Fruit fly (Drosophila melanogaster) whole organism, embryonic: ENCODE data around the gene CG14961.
A peak's percentile ranks its signal among the peaks of the same experiment; 100 is the strongest.

Source experiments
- Asciz ChIP-seq: fragments of 200-800 bp; sonication (Bioruptor generic); optimal IDR thresholded peaks from 2 replicates; lab custom pipeline; 2017; ENCODE audit warnings: missing biosample characterization, mild to moderate bottlenecking, missing genetic modification characterization, missing genetic modification reagents
- Bteb2 ChIP-seq: fragments of 200-800 bp; sonication (Bioruptor generic); optimal IDR thresholded peaks from 2 replicates; lab custom pipeline; 2016; ENCODE audit warnings: missing biosample characterization, missing genetic modification characterization
- CG10267 ChIP-seq: fragments of 200-800 bp; sonication (Bioruptor generic); optimal IDR thresholded peaks from 2 replicates; lab custom pipeline; 2018; ENCODE audit warnings: missing biosample characterization, mild to moderate bottlenecking, missing genetic modification characterization, moderate library complexity
- CG11723 ChIP-seq: fragments of 200-800 bp; sonication (Bioruptor generic); optimal IDR thresholded peaks from 2 replicates; lab custom pipeline; 2017; ENCODE audit warnings: missing biosample characterization, mild to moderate bottlenecking, missing genetic modification characterization
- CG12071 ChIP-seq: fragments of 200-800 bp; sonication (Bioruptor generic); optimal IDR thresholded peaks from 3 replicates; lab custom pipeline; 2018; ENCODE audit warnings: missing biosample characterization, mild to moderate bottlenecking, missing genetic modification characterization
- CG13894 ChIP-seq: fragments of 200-800 bp; sonication (Bioruptor generic); optimal IDR thresholded peaks from 3 replicates; lab custom pipeline; 2018; ENCODE audit warnings: missing biosample characterization, mild to moderate bottlenecking, missing genetic modification characterization, moderate library complexity
- CG15601 ChIP-seq: fragments of 200-800 bp; sonication (Bioruptor generic); optimal IDR thresholded peaks from 3 replicates; lab custom pipeline; 2019; ENCODE audit warnings: missing biosample characterization, mild to moderate bottlenecking, missing genetic modification characterization, moderate library complexity
- CG1602 ChIP-seq: fragments of 200-800 bp; sonication (Bioruptor generic); optimal IDR thresholded peaks from 3 replicates; lab custom pipeline; 2016; ENCODE audit warnings: missing biosample characterization, missing genetic modification characterization
- CG1603 ChIP-seq: fragments of 200-800 bp; sonication (Bioruptor generic); optimal IDR thresholded peaks from 2 replicates; lab custom pipeline; 2019; ENCODE audit warnings: missing biosample characterization, mild to moderate bottlenecking, missing genetic modification characterization, moderate library complexity
- CG17186 ChIP-seq: fragments of 200-800 bp; sonication (Bioruptor generic); optimal IDR thresholded peaks from 3 replicates; lab custom pipeline; 2017; ENCODE audit warnings: missing biosample characterization, missing genetic modification reagents, missing genetic modification characterization
- CG17328 ChIP-seq: fragments of 200-800 bp; sonication (Bioruptor generic); IDR thresholded peaks from 2 replicates; pipeline ENCODE4 v1.3.6; 2022; ENCODE audit warnings: missing biosample characterization, missing genetic modification characterization
- CG1792 ChIP-seq: fragments of 200-800 bp; sonication (Bioruptor generic); optimal IDR thresholded peaks from 2 replicates; lab custom pipeline; 2016; ENCODE audit warnings: missing biosample characterization, missing genetic modification characterization
- CG3065 ChIP-seq: fragments of 200-800 bp; sonication (Bioruptor generic); optimal IDR thresholded peaks from 2 replicates; lab custom pipeline; 2016; ENCODE audit warnings: missing biosample characterization, missing genetic modification characterization
- CG31365 ChIP-seq: fragments of 200-800 bp; sonication (Bioruptor generic); optimal IDR thresholded peaks from 2 replicates; lab custom pipeline; 2018; ENCODE audit warnings: missing biosample characterization, mild to moderate bottlenecking, missing genetic modification characterization
- CG34224 ChIP-seq: fragments of 200-800 bp; sonication (Bioruptor generic); IDR thresholded peaks from 3 replicates; pipeline ENCODE4 v1.3.6; 2022; ENCODE audit warnings: missing biosample characterization, missing genetic modification characterization; ENCODE audit not compliant: partially characterized antibody
- CG34422 ChIP-seq: fragments of 200-800 bp; sonication (Bioruptor generic); IDR thresholded peaks from 3 replicates; pipeline ENCODE4 v1.3.6; 2022; ENCODE audit warnings: missing biosample characterization, missing genetic modification characterization
- CG4707 ChIP-seq: fragments of 200-800 bp; sonication (Bioruptor generic); optimal IDR thresholded peaks from 2 replicates; lab custom pipeline; 2018; ENCODE audit warnings: missing biosample characterization, mild to moderate bottlenecking, missing genetic modification characterization, moderate library complexity
- CG6683 ChIP-seq: fragments of 200-800 bp; sonication (Bioruptor generic); optimal IDR thresholded peaks from 2 replicates; lab custom pipeline; 2017; ENCODE audit warnings: missing biosample characterization, mild to moderate bottlenecking, missing genetic modification characterization, missing genetic modification reagents
- CG6791 ChIP-seq: fragments of 200-800 bp; sonication (Bioruptor generic); IDR thresholded peaks from 3 replicates; pipeline ENCODE4 v1.3.6; 2022; ENCODE audit warnings: missing biosample characterization, missing genetic modification characterization; ENCODE audit not compliant: partially characterized antibody
- CG7928 ChIP-seq: fragments of 200-800 bp; sonication (Bioruptor generic); optimal IDR thresholded peaks from 2 replicates; lab custom pipeline; 2017; ENCODE audit warnings: missing biosample characterization, mild to moderate bottlenecking, missing genetic modification characterization
- CG9215 ChIP-seq: fragments of 200-800 bp; sonication (Bioruptor generic); IDR thresholded peaks from 2 replicates; pipeline ENCODE4 v1.3.6; 2022; ENCODE audit warnings: missing biosample characterization, missing genetic modification characterization
- Camta ChIP-seq: fragments of 200-800 bp; sonication (Bioruptor generic); optimal IDR thresholded peaks from 2 replicates; lab custom pipeline; 2016; ENCODE audit warnings: missing biosample characterization, missing genetic modification characterization
- Dbx ChIP-seq: fragments of 200-800 bp; sonication (Bioruptor generic); IDR thresholded peaks from 3 replicates; pipeline ENCODE4 v1.3.6; 2022; ENCODE audit warnings: missing biosample characterization, missing genetic modification characterization
- Dek ChIP-seq: fragments of 200-800 bp; sonication (Bioruptor generic); optimal IDR thresholded peaks from 3 replicates; lab custom pipeline; 2019; ENCODE audit warnings: missing biosample characterization, mild to moderate bottlenecking, missing genetic modification characterization, moderate library complexity
- Dll ChIP-seq: fragments of 200-800 bp; sonication (Bioruptor generic); IDR thresholded peaks from 4 replicates; pipeline ENCODE4 v1.3.6; 2022; ENCODE audit warnings: missing biosample characterization, missing genetic modification characterization; ENCODE audit not compliant: partially characterized antibody
- Eip74EF ChIP-seq, 2 experiments: fragments of 200-800 bp in 1 of 2; fragments of >200 bp in 1 of 2; sonication (Bioruptor generic) in 1 of 2; optimal IDR thresholded peaks; 2 replicates each; lab custom pipeline; 2017 to 2019; ENCODE audit warnings: missing biosample characterization in 2 of 2, missing genetic modification characterization in 2 of 2, mild to moderate bottlenecking in 1 of 2, moderate library complexity in 1 of 2
- Ets65A ChIP-seq: fragments of 200-800 bp; sonication (Bioruptor generic); peaks from one replicate; lab custom pipeline; 2016; ENCODE audit warnings: missing biosample characterization, missing genetic modification characterization
- MTF-1 ChIP-seq: fragments of 200-800 bp; sonication (Bioruptor generic); optimal IDR thresholded peaks from 2 replicates; lab custom pipeline; 2018; ENCODE audit warnings: missing biosample characterization, mild to moderate bottlenecking, missing genetic modification characterization, borderline replicate concordance
- Med ChIP-seq: fragments of 200-800 bp; sonication (Bioruptor generic); peaks from one replicate; lab custom pipeline; 2016; ENCODE audit warnings: missing biosample characterization, missing genetic modification characterization, mild to moderate bottlenecking, inconsistent platforms, moderate library complexity
- Poxn ChIP-seq: fragments of 200-800 bp; sonication (Bioruptor generic); IDR thresholded peaks from 2 replicates; pipeline ENCODE4 v1.3.6; 2022; ENCODE audit warnings: missing biosample characterization, missing genetic modification characterization
- Sin3A ChIP-seq: fragments of >200 bp; optimal IDR thresholded peaks from 2 replicates; lab custom pipeline; 2018
- ara ChIP-seq: fragments of 200-800 bp; sonication (Bioruptor generic); IDR thresholded peaks from 2 replicates; pipeline ENCODE4 v1.3.6; 2022; ENCODE audit warnings: missing biosample characterization, missing genetic modification characterization
- cato ChIP-seq: fragments of 200-800 bp; sonication (Bioruptor generic); optimal IDR thresholded peaks from 2 replicates; lab custom pipeline; 2016; ENCODE audit warnings: missing biosample characterization, missing genetic modification characterization, borderline replicate concordance
- corto ChIP-seq: fragments of 200-800 bp; sonication (Bioruptor generic); optimal IDR thresholded peaks from 2 replicates; lab custom pipeline; 2016; ENCODE audit warnings: missing biosample characterization, mild to moderate bottlenecking, missing genetic modification characterization, moderate library complexity
- dan ChIP-seq: fragments of 200-800 bp; sonication (Bioruptor generic); IDR thresholded peaks from 2 replicates; pipeline ENCODE4 v1.3.6; 2022; ENCODE audit warnings: missing biosample characterization, missing genetic modification characterization
- dati ChIP-seq: fragments of 200-800 bp; sonication (Bioruptor generic); IDR thresholded peaks from 2 replicates; pipeline ENCODE4 v1.3.6; 2022; ENCODE audit warnings: missing biosample characterization, missing genetic modification characterization
- dysf ChIP-seq: fragments of 200-800 bp; sonication (Bioruptor generic); IDR thresholded peaks from 3 replicates; pipeline ENCODE4 v1.3.6; 2022; ENCODE audit warnings: missing biosample characterization, missing genetic modification characterization
- eve ChIP-seq, 2 experiments: fragments of >200 bp; optimal IDR thresholded peaks; 2 replicates each; lab custom pipeline; 2017; ENCODE audit warnings: missing biosample characterization in 2 of 2, missing genetic modification characterization in 2 of 2
- gem ChIP-seq: fragments of 200-800 bp; sonication (Bioruptor generic); optimal IDR thresholded peaks from 2 replicates; lab custom pipeline; 2019; ENCODE audit warnings: missing biosample characterization, mild to moderate bottlenecking, missing genetic modification characterization, moderate library complexity
- jumu ChIP-seq: fragments of 200-800 bp; sonication (Bioruptor generic); optimal IDR thresholded peaks from 3 replicates; lab custom pipeline; 2016; ENCODE audit warnings: missing biosample characterization, missing genetic modification characterization
- klu ChIP-seq: fragments of 200-800 bp; sonication (Bioruptor generic); IDR thresholded peaks from 2 replicates; pipeline ENCODE4 v1.3.6; 2022; ENCODE audit warnings: missing biosample characterization, missing genetic modification characterization
- otp ChIP-seq: fragments of 200-800 bp; sonication (Bioruptor generic); IDR thresholded peaks from 3 replicates; pipeline ENCODE4, ENCODE4 v1.3.6; 2022; ENCODE audit warnings: missing biosample characterization, missing genetic modification characterization
- p53 ChIP-seq: fragments of 200-800 bp; sonication (Bioruptor generic); optimal IDR thresholded peaks from 2 replicates; lab custom pipeline; 2016; ENCODE audit warnings: missing biosample characterization, missing genetic modification characterization
- peb ChIP-seq: fragments of 200-800 bp; sonication (Bioruptor generic); IDR thresholded peaks from 2 replicates; pipeline ENCODE4 v1.3.6; 2022; ENCODE audit warnings: missing biosample characterization, missing genetic modification characterization
- pfk ChIP-seq: fragments of 200-800 bp; sonication (Bioruptor generic); optimal IDR thresholded peaks from 2 replicates; lab custom pipeline; 2018; ENCODE audit warnings: missing biosample characterization, mild to moderate bottlenecking, missing genetic modification characterization, moderate library complexity
- scrt ChIP-seq: fragments of 200-800 bp; sonication (Bioruptor generic); optimal IDR thresholded peaks from 2 replicates; lab custom pipeline; 2018; ENCODE audit warnings: missing biosample characterization, mild to moderate bottlenecking, missing genetic modification characterization, moderate library complexity
- sens ChIP-seq: fragments of 200-800 bp; sonication (Bioruptor generic); peaks from one replicate; lab custom pipeline; 2016; ENCODE audit warnings: missing biosample characterization, missing genetic modification characterization
- sqz ChIP-seq: fragments of 200-800 bp; sonication (Bioruptor generic); optimal IDR thresholded peaks from 3 replicates; lab custom pipeline; 2018; ENCODE audit warnings: missing biosample characterization, mild to moderate bottlenecking, missing genetic modification characterization
- unpg ChIP-seq: fragments of 200-800 bp; sonication (Bioruptor generic); optimal IDR thresholded peaks from 3 replicates; lab custom pipeline; 2018; ENCODE audit warnings: missing biosample characterization, mild to moderate bottlenecking, missing genetic modification characterization, moderate library complexity
- vvl ChIP-seq: fragments of 200-800 bp; sonication (Bioruptor generic); IDR thresholded peaks from 2 replicates; pipeline ENCODE4 v1.3.6; 2022; ENCODE audit warnings: missing biosample characterization, missing genetic modification characterization

CG14961 gene

DNA sequence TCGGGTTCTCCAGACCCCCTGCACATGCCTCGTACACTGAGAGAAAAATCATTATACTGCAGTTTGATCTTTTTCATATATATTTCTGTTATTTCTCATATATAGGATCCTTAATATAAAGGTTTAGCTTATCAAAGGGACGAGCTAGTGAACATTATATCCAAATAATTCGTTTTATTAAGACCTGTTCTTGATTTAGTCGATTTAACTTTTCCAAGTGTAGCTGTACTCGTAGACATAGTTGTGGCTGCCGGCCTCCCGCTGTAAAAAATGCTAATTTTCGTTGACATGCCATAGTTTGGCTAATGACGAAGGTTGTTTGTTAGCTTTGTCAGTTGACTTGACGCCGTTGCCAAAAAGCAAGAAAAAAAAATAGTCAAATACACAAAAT lies 52.6 kb downstream of the CG14961 start (continued):
- TF ChIP-seq jumu (peak; percentile 82), Sin3A (lab: Kevin White, UChicago) (no peak), unpg (GFP tag; lab: Kevin White, UChicago) (peak; percentile 91), Dll (GFP tag; lab: Robert Waterston, UW) (no peak), ara (GFP tag; lab: Robert Waterston, UW) (peak; percentile 81), sens (GFP tag; lab: Kevin White, UChicago) (peak; percentile 97), CG34422 (GFP tag; lab: Robert Waterston, UW) (peak; percentile 86), CG12071 (peak; percentile 70), CG17328 (GFP tag; lab: Robert Waterston, UW) (peak; percentile 87), klu (peak; percentile 77), corto (GFP tag; lab: Kevin White, UChicago) (no peak), CG4707 (GFP tag; lab: Kevin White, UChicago) (peak; percentile 63), CG9215 (GFP tag; lab: Robert Waterston, UW) (peak; percentile 59), p53 (GFP tag; lab: Kevin White, UChicago) (peak; percentile 5), Ets65A (peak; percentile 94), eve (GFP tag; optimal IDR thresholded peaks at IDR 0.05; lab: Kevin White, UChicago) (no peak), CG13894 (peak; percentile 93), peb (GFP tag; lab: Robert Waterston, UW) (peak; percentile 68), CG17186 (peak; percentile 4), cato (GFP tag; lab: Kevin White, UChicago) (peak; percentile 72), CG3065 (GFP tag; lab: Kevin White, UChicago) (peak; percentile 69), CG6791 (GFP tag; lab: Robert Waterston, UW) (no peak), Eip74EF (GFP tag; optimal IDR thresholded peaks at IDR 0.05; lab: Kevin White, UChicago) (peak in 1 of 2 experiments; percentile 75), pfk (GFP tag; lab: Kevin White, UChicago) (no peak), CG15601 (tag; lab: Kevin White, UChicago) (peak; percentile 79), CG1603 (tag; lab: Kevin White, UChicago) (peak; percentile 89), CG31365 (peak; percentile 65), Dbx (GFP tag; lab: Robert Waterston, UW) (peak; percentile 86), Camta (GFP tag; lab: Kevin White, UChicago) (peak; percentile 81), CG6683 (peak; percentile 59), CG34224 (no peak), CG7928 (peak; percentile 60), vvl (GFP tag; lab: Robert Waterston, UW) (peak; percentile 95), scrt (peak; percentile 82), CG1602 (GFP tag; lab: Kevin White, UChicago) (peak; percentile 80), sqz (peak; percentile 65), CG11723 (peak; percentile 72), CG10267 (tag; lab: Kevin White, UChicago) (peak; percentile 85), otp (peak; percentile 87), dan (GFP tag; lab: Robert Waterston, UW) (0 out of 2 replicates have a peak, but pooled peaks have one; percentile 37), Bteb2 (GFP tag; lab: Kevin White, UChicago) (peak; percentile 78), CG1792 (peak; percentile 58), Dek (peak; percentile 83), Med (GFP tag; lab: Kevin White, UChicago) (peak; percentile 97), dati (peak; percentile 49; the same call in 1 of the 2 replicates), Poxn (GFP tag; lab: Robert Waterston, UW) (no peak; the same call in 1 of the 2 replicates), Asciz (GFP tag; lab: Kevin White, UChicago) (peak; percentile 74), gem (peak; percentile 94), MTF-1 (peak; percentile 47), dysf (peak; percentile 88)
